Fruit fly (Drosophila melanogaster) whole organism, embryonic: ENCODE data around the gene dia.

Experiments
- Atf6 ChIP-seq: fragments of 200-800 bp; sonication (Bioruptor generic); IDR thresholded peaks from 2 replicates; pipeline ENCODE4 v1.3.6; 2022; ENCODE audit warnings: missing biosample characterization, missing genetic modification characterization
- B-H1 ChIP-seq: fragments of 200-800 bp; sonication (Bioruptor generic); IDR thresholded peaks from 3 replicates; pipeline ENCODE4 v1.3.6; 2022; ENCODE audit warnings: missing biosample characterization, missing genetic modification characterization
- CG10366 ChIP-seq: fragments of 200-800 bp; sonication (Bioruptor generic); IDR thresholded peaks from 2 replicates; pipeline ENCODE4 v1.3.6; 2022; ENCODE audit warnings: missing biosample characterization, missing genetic modification characterization
- CG10543 ChIP-seq: fragments of 200-800 bp; sonication (Bioruptor generic); optimal IDR thresholded peaks from 3 replicates; lab custom pipeline; 2017; ENCODE audit warnings: missing biosample characterization, mild to moderate bottlenecking, missing genetic modification characterization, moderate library complexity
- CG10565 ChIP-seq: fragments of 200-800 bp; sonication (Bioruptor generic); optimal IDR thresholded peaks from 3 replicates; lab custom pipeline; 2016; ENCODE audit warnings: missing biosample characterization, mild to moderate bottlenecking, missing genetic modification characterization
- CG10959 ChIP-seq: fragments of 200-800 bp; sonication (Bioruptor generic); IDR thresholded peaks from 2 replicates; pipeline ENCODE4 v1.3.6; 2022; ENCODE audit warnings: missing biosample characterization, missing genetic modification characterization
- CG12769 ChIP-seq: fragments of 200-800 bp; sonication (Bioruptor generic); optimal IDR thresholded peaks from 2 replicates; lab custom pipeline; 2019; ENCODE audit warnings: missing biosample characterization, mild to moderate bottlenecking, missing genetic modification characterization, moderate library complexity
- CG13894 ChIP-seq: fragments of 200-800 bp; sonication (Bioruptor generic); optimal IDR thresholded peaks from 3 replicates; lab custom pipeline; 2018; ENCODE audit warnings: missing biosample characterization, mild to moderate bottlenecking, missing genetic modification characterization, moderate library complexity
- CG16863 ChIP-seq: fragments of 200-800 bp; sonication (Bioruptor generic); optimal IDR thresholded peaks from 3 replicates; lab custom pipeline; 2016; ENCODE audit warnings: missing biosample characterization, missing genetic modification characterization
- CG17361 ChIP-seq: fragments of 200-800 bp; sonication (Bioruptor generic); IDR thresholded peaks from 3 replicates; pipeline ENCODE4 v1.3.6; 2022; ENCODE audit warnings: missing biosample characterization, missing genetic modification characterization
- CG17912 ChIP-seq: fragments of 200-800 bp; sonication (Bioruptor generic); optimal IDR thresholded peaks from 2 replicates; lab custom pipeline; 2018; ENCODE audit warnings: missing biosample characterization, mild to moderate bottlenecking, missing genetic modification characterization
- CG34376 ChIP-seq: fragments of 200-800 bp; sonication (Bioruptor generic); optimal IDR thresholded peaks from 2 replicates; lab custom pipeline; 2018; ENCODE audit warnings: missing biosample characterization, mild to moderate bottlenecking, missing genetic modification characterization
- CG8290 ChIP-seq, 3 experiments: fragments of 200-800 bp; sonication (Bioruptor generic); optimal IDR thresholded peaks; 2 replicates each; lab custom pipeline; 2016 to 2019; ENCODE audit warnings: missing biosample characterization in 3 of 3, missing genetic modification characterization in 3 of 3, mild to moderate bottlenecking in 2 of 3, moderate library complexity in 1 of 3
- CG9817 ChIP-seq: fragments of 200-800 bp; sonication (Bioruptor generic); optimal IDR thresholded peaks from 2 replicates; lab custom pipeline; 2018; ENCODE audit warnings: missing biosample characterization, mild to moderate bottlenecking, missing genetic modification characterization, moderate library complexity
- Doc2 ChIP-seq: fragments of 200-800 bp; sonication (Bioruptor generic); IDR thresholded peaks from 2 replicates; pipeline ENCODE4 v1.3.6; 2022; ENCODE audit warnings: missing biosample characterization, missing genetic modification characterization
- Dp ChIP-seq: fragments of 200-800 bp; sonication (Bioruptor generic); optimal IDR thresholded peaks from 2 replicates; lab custom pipeline; 2018; ENCODE audit warnings: missing biosample characterization, mild to moderate bottlenecking, missing genetic modification characterization, moderate library complexity
- ERR ChIP-seq: fragments of 200-800 bp; sonication (Bioruptor generic); optimal IDR thresholded peaks from 2 replicates; lab custom pipeline; 2016; ENCODE audit warnings: missing biosample characterization, missing genetic modification characterization
- Elba2 ChIP-seq: fragments of 200-800 bp; sonication (Bioruptor generic); optimal IDR thresholded peaks from 3 replicates; lab custom pipeline; 2016; ENCODE audit warnings: missing biosample characterization, missing genetic modification characterization
- Gug ChIP-seq: fragments of 200-800 bp; sonication (Bioruptor generic); IDR thresholded peaks from 4 replicates; pipeline ENCODE4 v1.3.6; 2022; ENCODE audit warnings: missing biosample characterization, missing genetic modification characterization
- HHEX ChIP-seq: fragments of 200-800 bp; sonication (Bioruptor generic); optimal IDR thresholded peaks from 3 replicates; lab custom pipeline; 2017; ENCODE audit warnings: missing biosample characterization, mild to moderate bottlenecking, missing genetic modification characterization, missing genetic modification reagents
- Hr51 ChIP-seq, 2 experiments: fragments of 200-800 bp; sonication (Bioruptor generic); optimal IDR thresholded peaks; 2 replicates in 1 of 2; 3 replicates in 1 of 2; lab custom pipeline; 2016 to 2018; ENCODE audit warnings: missing biosample characterization in 2 of 2, missing genetic modification characterization in 2 of 2, mild to moderate bottlenecking in 1 of 2, moderate library complexity in 1 of 2
- Kr ChIP-seq: fragments of 200-800 bp; sonication (Bioruptor generic); optimal IDR thresholded peaks from 2 replicates; lab custom pipeline; 2017; ENCODE audit warnings: missing biosample characterization, mild to moderate bottlenecking, missing genetic modification characterization
- Nf-YC ChIP-seq: fragments of 200-800 bp; optimal IDR thresholded peaks from 3 replicates; lab custom pipeline; 2019; ENCODE audit warnings: missing biosample characterization, mild to moderate bottlenecking, missing genetic modification characterization, moderate library complexity
- Pdp1 ChIP-seq, 2 experiments: fragments of 200-800 bp; sonication (Bioruptor generic); optimal IDR thresholded peaks; 3 replicates each; lab custom pipeline; 2016; ENCODE audit warnings: missing biosample characterization in 2 of 2, missing genetic modification characterization in 2 of 2, mild to moderate bottlenecking in 1 of 2, moderate library complexity in 1 of 2
- abd-A ChIP-seq: fragments of 200-800 bp; sonication (Bioruptor generic); optimal IDR thresholded peaks from 3 replicates; lab custom pipeline; 2019; ENCODE audit warnings: missing biosample characterization, mild to moderate bottlenecking, missing genetic modification characterization, moderate library complexity
- amos ChIP-seq: fragments of 200-800 bp; sonication (Bioruptor generic); IDR thresholded peaks from 2 replicates; pipeline ENCODE4 v1.3.6; 2022; ENCODE audit warnings: missing biosample characterization, missing genetic modification characterization; ENCODE audit not compliant: partially characterized antibody
- az2 ChIP-seq: fragments of 200-800 bp; sonication (Bioruptor generic); optimal IDR thresholded peaks from 3 replicates; lab custom pipeline; 2016; ENCODE audit warnings: missing biosample characterization, missing genetic modification characterization
- bcd ChIP-seq: fragments of 200-800 bp; sonication (Bioruptor generic); optimal IDR thresholded peaks from 2 replicates; lab custom pipeline; 2017; ENCODE audit warnings: missing biosample characterization, mild to moderate bottlenecking, missing genetic modification characterization
- bigmax ChIP-seq: fragments of 200-800 bp; sonication (Bioruptor generic); optimal IDR thresholded peaks from 2 replicates; lab custom pipeline; 2018; ENCODE audit warnings: missing biosample characterization, mild to moderate bottlenecking, missing genetic modification characterization
- cato ChIP-seq: fragments of 200-800 bp; sonication (Bioruptor generic); optimal IDR thresholded peaks from 2 replicates; lab custom pipeline; 2016; ENCODE audit warnings: missing biosample characterization, missing genetic modification characterization, borderline replicate concordance
- cg ChIP-seq: fragments of 200-800 bp; sonication (Bioruptor generic); optimal IDR thresholded peaks from 3 replicates; lab custom pipeline; 2019; ENCODE audit warnings: missing biosample characterization, mild to moderate bottlenecking, missing genetic modification characterization, moderate library complexity
- dysf ChIP-seq: fragments of 200-800 bp; sonication (Bioruptor generic); IDR thresholded peaks from 3 replicates; pipeline ENCODE4 v1.3.6; 2022; ENCODE audit warnings: missing biosample characterization, missing genetic modification characterization
- ems ChIP-seq: fragments of 200-800 bp; sonication (Bioruptor generic); optimal IDR thresholded peaks from 3 replicates; lab custom pipeline; 2016; ENCODE audit warnings: missing biosample characterization, missing genetic modification characterization
- esg ChIP-seq: fragments of 200-800 bp; sonication (Bioruptor generic); conservative IDR thresholded peaks from 2 replicates; pipeline ENCODE4 v1.3.6; 2022; ENCODE audit warnings: missing biosample characterization, missing genetic modification characterization
- gem ChIP-seq: fragments of 200-800 bp; sonication (Bioruptor generic); optimal IDR thresholded peaks from 2 replicates; lab custom pipeline; 2019; ENCODE audit warnings: missing biosample characterization, mild to moderate bottlenecking, missing genetic modification characterization, moderate library complexity
- hb ChIP-seq: fragments of 200-800 bp; sonication (Bioruptor generic); IDR thresholded peaks from 3 replicates; pipeline ENCODE4 v1.3.6; 2022; ENCODE audit warnings: missing biosample characterization, missing genetic modification characterization; ENCODE audit not compliant: partially characterized antibody
- ind ChIP-seq: fragments of 200-800 bp; sonication (Bioruptor generic); optimal IDR thresholded peaks from 3 replicates; lab custom pipeline; 2016; ENCODE audit warnings: missing biosample characterization, missing genetic modification characterization
- jigr1 ChIP-seq: fragments of 200-800 bp; sonication (Bioruptor generic); IDR thresholded peaks from 3 replicates; pipeline ENCODE4 v1.3.6; 2022; ENCODE audit warnings: missing biosample characterization, missing genetic modification characterization
- jumu ChIP-seq: fragments of 200-800 bp; sonication (Bioruptor generic); optimal IDR thresholded peaks from 3 replicates; lab custom pipeline; 2016; ENCODE audit warnings: missing biosample characterization, missing genetic modification characterization
- lmd ChIP-seq: fragments of 200-800 bp; sonication (Bioruptor generic); IDR thresholded peaks from 2 replicates; pipeline ENCODE4 v1.3.6; 2022; ENCODE audit warnings: missing biosample characterization, missing genetic modification characterization
- peb ChIP-seq: fragments of 200-800 bp; sonication (Bioruptor generic); IDR thresholded peaks from 2 replicates; pipeline ENCODE4 v1.3.6; 2022; ENCODE audit warnings: missing biosample characterization, missing genetic modification characterization
- repo ChIP-seq: fragments of 200-800 bp; sonication (Bioruptor generic); optimal IDR thresholded peaks from 2 replicates; lab custom pipeline; 2016; ENCODE audit warnings: missing biosample characterization, missing genetic modification characterization
- rib ChIP-seq: fragments of 200-800 bp; sonication (Bioruptor generic); IDR thresholded peaks from 2 replicates; pipeline ENCODE4 v1.3.6; 2022; ENCODE audit warnings: missing biosample characterization, missing genetic modification characterization
- scrt ChIP-seq: fragments of 200-800 bp; sonication (Bioruptor generic); optimal IDR thresholded peaks from 2 replicates; lab custom pipeline; 2018; ENCODE audit warnings: missing biosample characterization, mild to moderate bottlenecking, missing genetic modification characterization, moderate library complexity
- tin ChIP-seq: fragments of 200-800 bp; sonication (Bioruptor generic); optimal IDR thresholded peaks from 3 replicates; lab custom pipeline; 2016; ENCODE audit warnings: missing biosample characterization, missing genetic modification characterization
- zfh1 ChIP-seq: fragments of 200-800 bp; sonication (Bioruptor generic); IDR thresholded peaks from 3 replicates; pipeline ENCODE4 v1.3.6; 2022; ENCODE audit warnings: missing biosample characterization, missing genetic modification characterization

Gene dia

dm6 chr2L:20794656-20795055 lies 36.7 kb downstream of the dia start (continued):
- TF ChIP-seq hb (GFP tag; lab: Robert Waterston, UW) (no peak), CG16863 (GFP tag; lab: Kevin White, UChicago) (no peak), bcd (GFP tag; lab: Kevin White, UChicago) (no peak), jigr1 (GFP tag; lab: Robert Waterston, UW) (no peak), cato (GFP tag; lab: Kevin White, UChicago) (no peak), CG10366 (GFP tag; lab: Robert Waterston, UW) (no peak), esg (GFP tag; lab: Robert Waterston, UW) (no peak), CG10543 (GFP tag; lab: Kevin White, UChicago) (no peak), abd-A (tag; lab: Kevin White, UChicago) (no peak), tin (no peak), jumu (GFP tag; lab: Kevin White, UChicago) (no peak), az2 (no peak)

dm6 chr2L:20795774-20796173 lies 37.8 kb downstream of the dia start:
- TF ChIP-seq Kr (GFP tag; lab: Kevin White, UChicago) (no peak), CG13894 (tag; lab: Kevin White, UChicago) (peak; percentile 74), ind (GFP tag; lab: Kevin White, UChicago) (no peak), CG17361 (GFP tag; lab: Robert Waterston, UW) (no peak), Pdp1 (GFP tag; optimal IDR thresholded peaks at IDR 0.05; lab: Kevin White, UChicago) (peak in 1 of 2 experiments; percentile 64), CG10959 (no peak), zfh1 (0 out of 3 replicates have a peak, but pooled peaks have one; percentile 4), Elba2 (GFP tag; lab: Kevin White, UChicago) (peak; percentile 54), jumu (GFP tag; lab: Kevin White, UChicago) (no peak), Doc2 (GFP tag; lab: Robert Waterston, UW) (no peak), cg (GFP tag; lab: Kevin White, UChicago) (peak; percentile 12)
- TF ChIP-seq, all 482 proteins: peak for 5

dm6 chr2L:20796758-20797514 lies 39.0 kb downstream of the dia start, which contains the start of gene vari:
vari (minus strand) TSS chr2L:20797042.
- TF ChIP-seq repo (no peak), peb (GFP tag; lab: Robert Waterston, UW) (no peak), CG17912 (GFP tag; lab: Kevin White, UChicago) (no peak), ems (GFP tag; lab: Kevin White, UChicago) (no peak), CG12769 (tag; lab: Kevin White, UChicago) (peak; percentile 40), scrt (peak; percentile 58), CG10565 (GFP tag; lab: Kevin White, UChicago) (no peak), CG34376 (GFP tag; lab: Kevin White, UChicago) (no peak), ERR (GFP tag; lab: Kevin White, UChicago) (no peak), Atf6 (GFP tag; lab: Robert Waterston, UW) (0 out of 2 replicates have a peak, but pooled peaks have one; percentile 17), Gug (GFP tag; lab: Robert Waterston, UW) (no peak), CG8290 (GFP tag; optimal IDR thresholded peaks at IDR 0.05; lab: Kevin White, UChicago) (no peak), CG8290 (tag; optimal IDR thresholded peaks at IDR 0.05; lab: Kevin White, UChicago) (peak in 1 of 2 experiments; percentile 39), B-H1 (GFP tag; lab: Robert Waterston, UW) (no peak; the same call in 2 of the 3 replicates), Dp (GFP tag; lab: Kevin White, UChicago) (peak; percentile 76), Nf-YC (no peak), amos (GFP tag; lab: Robert Waterston, UW) (peak; percentile 19; the same call in 1 of the 2 replicates), rib (GFP tag; lab: Robert Waterston, UW) (0 out of 2 replicates have a peak, but pooled peaks have one; percentile 40), gem (tag; lab: Kevin White, UChicago) (no peak), jigr1 (GFP tag; lab: Robert Waterston, UW) (no peak), HHEX (no peak), Hr51 (GFP tag; optimal IDR thresholded peaks at IDR 0.05; lab: Kevin White, UChicago) (no peak), dysf (GFP tag; lab: Robert Waterston, UW) (peak; percentile 51; the same call in 1 of the 3 replicates), bigmax (GFP tag; lab: Kevin White, UChicago) (no peak), lmd (GFP tag; lab: Robert Waterston, UW) (no peak), CG9817 (peak; percentile 7)
